Worm (Caenorhabditis elegans) whole organism, early embryonic: ENCODE measurements around the gene R160.10.

Experiments used
- B0310.2 ChIP-seq: sonication (generic microtip); optimal IDR thresholded peaks from 2 replicates; lab custom pipeline; 2016; ENCODE audit warnings: mild to moderate bottlenecking, missing genetic modification characterization, missing compliant biosample characterization
- F13C5.2 ChIP-seq: sonication (generic microtip); optimal IDR thresholded peaks from 2 replicates; lab custom pipeline; 2017; ENCODE audit warnings: mild to moderate bottlenecking, missing genetic modification characterization, inconsistent platforms, missing compliant biosample characterization
- ama-1 ChIP-seq: fragments of 150-350 bp; optimal IDR thresholded peaks from 2 replicates; lab custom pipeline; 2014
- flt-1 ChIP-seq: fragments of 200-800 bp; sonication (Bioruptor generic); IDR thresholded peaks from 2 replicates; pipeline ENCODE4 v1.3.6; 2022; ENCODE audit warnings: missing genetic modification characterization, missing compliant biosample characterization
- hnd-1 ChIP-seq: sonication (generic microtip); optimal IDR thresholded peaks from 2 replicates; lab custom pipeline; 2016; ENCODE audit warnings: missing genetic modification characterization, missing compliant biosample characterization
- scrt-1 ChIP-seq: fragments of 200-800 bp; sonication (Bioruptor generic); IDR thresholded peaks from 2 replicates; pipeline ENCODE4 v1.3.6; 2022; ENCODE audit warnings: missing genetic modification characterization, missing compliant biosample characterization
- tra-4 ChIP-seq: sonication (generic microtip); optimal IDR thresholded peaks from 2 replicates; lab custom pipeline; 2017; ENCODE audit warnings: missing genetic modification characterization, missing compliant biosample characterization

DNA sequence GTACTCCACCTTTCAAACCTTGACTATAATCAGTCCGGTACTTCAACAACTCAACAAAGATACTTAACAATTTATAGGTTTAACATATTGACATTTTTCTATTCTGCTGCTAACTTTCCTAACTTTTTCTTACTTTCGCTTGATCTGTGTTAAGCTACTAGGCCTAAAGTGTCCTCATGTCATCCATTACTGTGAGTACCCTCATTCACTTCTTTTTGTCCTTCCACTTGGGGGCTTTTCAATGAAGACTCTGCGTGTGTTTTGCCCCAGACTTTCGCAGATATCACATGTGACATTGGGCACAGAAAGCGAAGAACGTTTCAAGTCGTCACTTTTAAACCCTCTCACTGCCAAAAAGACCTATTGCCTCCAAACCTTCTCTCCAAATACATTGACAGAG lies 37.4 kb upstream of the R160.10 start:
- TF ChIP-seq scrt-1 (GFP tag; lab: Robert Waterston, UW) (no peak), tra-4 (tag; lab: Kevin White, UChicago) (no peak), ama-1 (lab: Kevin White, UChicago) (no peak), hnd-1 (no peak), F13C5.2 (tag; lab: Kevin White, UChicago) (no peak), B0310.2 (no peak), flt-1 (no peak)
